Fruit fly (Drosophila melanogaster) Kc167 (cell line): ENCODE measurements around the gene CG31917.

ENCODE experiments used
- Myc ChIP-seq: fragments of >200 bp; optimal IDR thresholded peaks from 2 replicates; lab custom pipeline; 2017; ENCODE audit warnings: missing external identifiers
- Sin3A ChIP-seq: fragments of >200 bp; optimal IDR thresholded peaks from 2 replicates; lab custom pipeline; 2018; ENCODE audit warnings: missing external identifiers
- h ChIP-seq: fragments of >200 bp; optimal IDR thresholded peaks from 3 replicates; lab custom pipeline; 2018; ENCODE audit warnings: missing external identifiers
- insv ChIP-seq: fragments of >200 bp; optimal IDR thresholded peaks from 3 replicates; lab custom pipeline; 2018; ENCODE audit warnings: missing external identifiers
- psq ChIP-seq: fragments of >200 bp; optimal IDR thresholded peaks from 2 replicates; lab custom pipeline; 2017; ENCODE audit warnings: missing external identifiers
- ttk ChIP-seq: sonication (Bioruptor generic); optimal IDR thresholded peaks from 2 replicates; lab custom pipeline; 2017; ENCODE audit warnings: missing external identifiers

The CG31917 gene

dm6 chr2L:5044361-5044891 lies 33.8 kb upstream of the CG31917 start, which contains the start of gene CG31650:
CG31650 (minus strand) TSS chr2L:5044712.
- TF ChIP-seq h (lab: Kevin White, UChicago): no peak
- no peak for TF ChIP-seq ttk (lab: Kevin White, UChicago)
- no peak for TF ChIP-seq Sin3A
- no peak for TF ChIP-seq Myc (lab: Kevin White, UChicago)
- no peak for TF ChIP-seq psq (lab: Kevin White, UChicago)
- no peak for TF ChIP-seq insv (lab: Kevin White, UChicago)

dm6 chr2L:5043495-5044146 lies 33.0 kb upstream of the CG31917 start:
- TF ChIP-seq psq (lab: Kevin White, UChicago): no peak
- TF ChIP-seq Sin3A: no peak
- no peak for TF ChIP-seq insv (lab: Kevin White, UChicago)
- no peak for TF ChIP-seq h (lab: Kevin White, UChicago)
- TF ChIP-seq ttk (lab: Kevin White, UChicago): no peak
- TF ChIP-seq Myc (lab: Kevin White, UChicago): no peak

dm6 chr2L:5043043-5043442 lies 32.4 kb upstream of the CG31917 start, which contains the start of the genes CG33995, CG44000 and CG44001:
CG33995 (plus strand) TSS chr2L:5043270.
CG44000 (plus strand) TSS chr2L:5043270.
CG44001 (plus strand) TSS chr2L:5043270.
- no peak for TF ChIP-seq psq (lab: Kevin White, UChicago)
- no peak for TF ChIP-seq ttk (lab: Kevin White, UChicago)
- TF ChIP-seq insv (lab: Kevin White, UChicago): no peak

DNA sequence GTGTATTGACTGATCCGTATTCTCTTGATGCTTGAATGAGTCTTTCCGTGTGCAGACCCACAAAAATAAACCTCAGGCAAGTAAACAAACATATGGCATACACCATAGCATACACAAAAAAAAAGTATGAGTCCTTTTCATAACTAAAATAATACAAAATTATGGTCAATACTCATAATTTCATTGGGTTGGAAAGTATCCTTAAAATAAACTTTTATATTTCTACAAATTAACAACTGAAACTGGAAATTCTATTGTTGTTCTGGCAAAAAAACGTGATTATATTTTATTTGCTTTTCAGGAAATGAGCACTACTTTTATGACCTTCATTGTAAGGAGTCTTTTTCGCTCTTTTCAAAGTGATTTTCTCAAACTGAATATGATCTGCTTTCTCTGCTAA lies 31.4 kb upstream of the CG31917 start:
- TF ChIP-seq Myc (lab: Kevin White, UChicago): no peak
- TF ChIP-seq insv (lab: Kevin White, UChicago): no peak
- TF ChIP-seq h (lab: Kevin White, UChicago): no peak
- no peak for TF ChIP-seq Sin3A
- TF ChIP-seq psq (lab: Kevin White, UChicago): no peak
- no peak for TF ChIP-seq ttk (lab: Kevin White, UChicago)

DNA sequence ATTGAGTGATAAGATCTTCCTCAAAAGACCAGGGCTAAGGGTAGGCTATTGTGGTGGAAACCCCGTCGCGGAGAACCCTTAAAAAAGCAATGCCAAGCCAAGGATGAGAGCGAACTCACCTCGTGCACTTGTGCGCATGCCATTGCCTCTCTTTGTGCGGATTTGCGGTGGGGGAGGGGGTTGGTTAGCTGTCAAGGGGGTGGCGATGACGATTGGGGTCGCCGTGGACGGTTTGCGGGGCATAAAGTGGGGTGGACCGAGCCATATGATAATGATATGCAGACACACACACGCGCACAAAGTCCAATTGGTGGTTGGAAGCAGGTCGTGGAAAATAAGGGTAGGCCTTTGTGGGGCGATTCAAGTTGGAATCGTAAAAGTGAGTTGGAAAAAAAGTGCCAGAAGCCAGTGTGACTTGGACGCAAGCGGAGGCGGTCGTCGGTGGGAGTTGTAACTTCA lies 26.8 kb upstream of the CG31917 start, which contains the start of the genes CG14042 and SP555:
CG14042 (plus strand) TSS at position 308 of the 459 bp plus-strand sequence.
SP555 (plus strand) TSS at position 308 of the 459 bp plus-strand sequence.
- TF ChIP-seq h (lab: Kevin White, UChicago): no peak

dm6 chr2L:5036120-5036519 lies 25.5 kb upstream of the CG31917 start:
- no peak for TF ChIP-seq psq (lab: Kevin White, UChicago)
- TF ChIP-seq h (lab: Kevin White, UChicago): no peak
- TF ChIP-seq ttk (lab: Kevin White, UChicago): no peak
- TF ChIP-seq insv (lab: Kevin White, UChicago): no peak
- no peak for TF ChIP-seq Sin3A
- no peak for TF ChIP-seq Myc (lab: Kevin White, UChicago)

dm6 chr2L:5031886-5032285 lies 21.3 kb upstream of the CG31917 start:
- no peak for TF ChIP-seq insv (lab: Kevin White, UChicago)
- no peak for TF ChIP-seq ttk (lab: Kevin White, UChicago)
- TF ChIP-seq Myc (lab: Kevin White, UChicago): no peak
- TF ChIP-seq psq (lab: Kevin White, UChicago): no peak
- no peak for TF ChIP-seq h (lab: Kevin White, UChicago)
- TF ChIP-seq Sin3A: no peak

- TF ChIP-seq insv (lab: Kevin White, UChicago) (no peak), Sin3A (no peak), Myc (lab: Kevin White, UChicago) (no peak), ttk (lab: Kevin White, UChicago) (no peak), h (lab: Kevin White, UChicago) (no peak), psq (lab: Kevin White, UChicago) (no peak)
These were observed 20.8 kb upstream of the CG31917 start for dm6 chr2L:5031399-5031798.

DNA sequence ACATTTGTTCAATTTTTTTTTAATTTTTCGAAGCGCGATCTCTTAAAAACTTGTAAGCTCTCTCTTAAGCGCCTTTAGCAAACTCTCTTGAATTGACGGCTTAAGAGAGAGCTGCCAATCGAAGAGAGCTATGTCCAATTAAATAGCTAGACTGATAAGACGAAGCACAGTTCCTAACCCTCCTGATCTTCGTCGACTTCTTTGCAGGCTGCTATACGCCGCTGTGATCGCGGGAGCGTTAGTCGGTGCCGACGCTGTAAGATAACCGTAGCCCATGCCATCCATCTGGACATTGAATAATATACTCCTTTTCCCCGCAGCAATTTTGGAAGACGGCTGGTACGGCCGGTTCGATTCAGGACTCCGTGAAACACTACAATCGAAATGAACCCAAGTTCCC lies 19.9 kb upstream of the CG31917 start:
- TF ChIP-seq ttk (lab: Kevin White, UChicago) (no peak), Myc (lab: Kevin White, UChicago) (no peak), h (lab: Kevin White, UChicago) (no peak), insv (lab: Kevin White, UChicago) (no peak), Sin3A (no peak), psq (lab: Kevin White, UChicago) (no peak)

DNA sequence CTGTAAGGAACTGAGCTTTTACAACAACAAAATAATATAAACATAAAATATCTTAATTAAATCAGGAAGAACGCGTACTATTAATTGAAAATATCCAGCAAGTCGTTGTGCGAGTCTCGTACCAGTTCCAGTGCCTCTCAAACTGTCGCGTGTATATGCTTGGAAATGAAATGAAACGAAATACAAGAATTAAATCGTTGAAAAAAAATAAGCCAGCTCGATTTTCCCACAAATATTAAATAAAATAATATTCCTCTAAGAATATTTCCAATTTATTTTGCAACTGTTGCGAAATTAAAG lies 19.1 kb upstream of the CG31917 start:
- no peak for TF ChIP-seq Sin3A
- no peak for TF ChIP-seq insv (lab: Kevin White, UChicago)
- no peak for TF ChIP-seq Myc (lab: Kevin White, UChicago)
- no peak for TF ChIP-seq ttk (lab: Kevin White, UChicago)
- TF ChIP-seq h (lab: Kevin White, UChicago): no peak
- TF ChIP-seq psq (lab: Kevin White, UChicago): no peak

dm6 chr2L:5029049-5029808 lies 18.6 kb upstream of the CG31917 start, which contains the start of gene Col4a1:
Col4a1 (plus strand) TSS chr2L:5029609.
- no peak for TF ChIP-seq h (lab: Kevin White, UChicago)
- TF ChIP-seq Sin3A: no peak
- TF ChIP-seq Myc (lab: Kevin White, UChicago): no peak
- no peak for TF ChIP-seq insv (lab: Kevin White, UChicago)
- TF ChIP-seq ttk (lab: Kevin White, UChicago): no peak
- TF ChIP-seq psq (lab: Kevin White, UChicago): no peak
